Fruit fly (Drosophila melanogaster): ENCODE data around the gene Spt3.
A peak's percentile ranks its signal among the peaks of the same experiment; 100 is the strongest.

Spt3 gene

dm6 chr3R:11971394-11971793, 45.6 kb upstream of the Spt3 start, which contains the start of gene GC2:
Gene GC2, plus strand, starts transcription at chr3R:11971694.
- TF ChIP-seq Mnt (GFP tag; optimal IDR thresholded peaks at IDR 0.05) = no peak
- TF ChIP-seq CG11617 (GFP tag; optimal IDR thresholded peaks at IDR 0.05) = no peak
- no peak for TF ChIP-seq cic (GFP tag; optimal IDR thresholded peaks at IDR 0.05)
- TF ChIP-seq CG7045 (GFP tag; optimal IDR thresholded peaks at IDR 0.05) = no peak
- no peak for TF ChIP-seq CG1620 (GFP tag; optimal IDR thresholded peaks at IDR 0.05)
- TF ChIP-seq CG5204 (GFP tag; optimal IDR thresholded peaks at IDR 0.05) = no peak
- no peak for TF ChIP-seq CG12768 (GFP tag; optimal IDR thresholded peaks at IDR 0.05)
- TF ChIP-seq Hr96 (GFP tag; optimal IDR thresholded peaks at IDR 0.05) = no peak
- TF ChIP-seq cnc (optimal IDR thresholded peaks at IDR 0.05) = no peak
- no peak for TF ChIP-seq CG14711 (tag; optimal IDR thresholded peaks at IDR 0.05)
- no peak for TF ChIP-seq tj (GFP tag; optimal IDR thresholded peaks at IDR 0.05)
- TF ChIP-seq kay (GFP tag; ENCODE audit: borderline replicate concordance) = no peak
- no peak for TF ChIP-seq CG7101 (tag; optimal IDR thresholded peaks at IDR 0.05)
- no peak for TF ChIP-seq bab1 (GFP tag; optimal IDR thresholded peaks at IDR 0.05)
- TF ChIP-seq toe (GFP tag; optimal IDR thresholded peaks at IDR 0.05) = no peak

dm6 chr3R:11973826-11974225, 43.1 kb upstream of the Spt3 start:
- TF ChIP-seq Crg-1 (GFP tag; optimal IDR thresholded peaks at IDR 0.05) (no peak), toe (GFP tag; optimal IDR thresholded peaks at IDR 0.05) (no peak), Clk (GFP tag; optimal IDR thresholded peaks at IDR 0.05) (no peak), ovo (GFP tag; optimal IDR thresholded peaks at IDR 0.05) (no peak), CG12768 (GFP tag; optimal IDR thresholded peaks at IDR 0.05) (no peak), tj (GFP tag; optimal IDR thresholded peaks at IDR 0.05) (no peak), bab1 (GFP tag; optimal IDR thresholded peaks at IDR 0.05) (no peak)

- TF ChIP-seq pad (GFP tag; optimal IDR thresholded peaks at IDR 0.05) (no peak), kay (GFP tag; ENCODE audit: borderline replicate concordance) (no peak), cnc (optimal IDR thresholded peaks at IDR 0.05) (no peak), CG14711 (tag; optimal IDR thresholded peaks at IDR 0.05) (peak; percentile 32), toe (GFP tag; optimal IDR thresholded peaks at IDR 0.05) (no peak), CG1620 (GFP tag; optimal IDR thresholded peaks at IDR 0.05) (no peak), Hr96 (GFP tag; optimal IDR thresholded peaks at IDR 0.05) (no peak), Mnt (GFP tag; optimal IDR thresholded peaks at IDR 0.05) (peak; percentile 43), Clk (GFP tag; optimal IDR thresholded peaks at IDR 0.05) (no peak), CG11617 (GFP tag; optimal IDR thresholded peaks at IDR 0.05) (no peak), Crg-1 (GFP tag; optimal IDR thresholded peaks at IDR 0.05) (no peak), CG12768 (GFP tag; optimal IDR thresholded peaks at IDR 0.05) (peak; percentile 42), bab1 (GFP tag; optimal IDR thresholded peaks at IDR 0.05) (peak; percentile 40), ovo (GFP tag; optimal IDR thresholded peaks at IDR 0.05) (peak; percentile 33), CG7101 (tag; optimal IDR thresholded peaks at IDR 0.05) (peak; percentile 31), cic (GFP tag; optimal IDR thresholded peaks at IDR 0.05) (peak; percentile 49), tj (GFP tag; optimal IDR thresholded peaks at IDR 0.05) (peak; percentile 52), CG33017 (tag; optimal IDR thresholded peaks at IDR 0.05) (peak; percentile 16), CG5204 (GFP tag; optimal IDR thresholded peaks at IDR 0.05) (no peak)
These were observed 42.3 kb upstream of the Spt3 start, which contains the start of gene Tango9 for dm6 chr3R:11974631-11975030. Gene Tango9, minus strand, starts transcription at chr3R:11974910.

- no peak for TF ChIP-seq CG5204 (GFP tag; optimal IDR thresholded peaks at IDR 0.05)
- TF ChIP-seq CG12768 (GFP tag; optimal IDR thresholded peaks at IDR 0.05) = no peak
- no peak for TF ChIP-seq toe (GFP tag; optimal IDR thresholded peaks at IDR 0.05)
- no peak for TF ChIP-seq Crg-1 (GFP tag; optimal IDR thresholded peaks at IDR 0.05)
- no peak for TF ChIP-seq CG33017 (tag; optimal IDR thresholded peaks at IDR 0.05)
- no peak for TF ChIP-seq Hr96 (GFP tag; optimal IDR thresholded peaks at IDR 0.05)
- no peak for TF ChIP-seq ovo (GFP tag; optimal IDR thresholded peaks at IDR 0.05)
- TF ChIP-seq pad (GFP tag; optimal IDR thresholded peaks at IDR 0.05) = no peak
- TF ChIP-seq cic (GFP tag; optimal IDR thresholded peaks at IDR 0.05) = no peak
- no peak for TF ChIP-seq tj (GFP tag; optimal IDR thresholded peaks at IDR 0.05)
- TF ChIP-seq CG11617 (GFP tag; optimal IDR thresholded peaks at IDR 0.05) = no peak
- TF ChIP-seq CG7045 (GFP tag; optimal IDR thresholded peaks at IDR 0.05) = no peak
- no peak for TF ChIP-seq CG1620 (GFP tag; optimal IDR thresholded peaks at IDR 0.05)
These were observed 40.2 kb upstream of the Spt3 start, which contains the start of gene CG10005 for dm6 chr3R:11976556-11977335. Gene CG10005, minus strand, starts transcription at chr3R:11977197.

dm6 chr3R:11977336-11977678, 39.6 kb upstream of the Spt3 start:
- no peak for TF ChIP-seq bab1 (GFP tag; optimal IDR thresholded peaks at IDR 0.05)
- peak; percentile 70 for TF ChIP-seq kay (GFP tag; ENCODE audit: borderline replicate concordance)

- TF ChIP-seq CG5204 (GFP tag; optimal IDR thresholded peaks at IDR 0.05) = no peak
- no peak for TF ChIP-seq CG11617 (GFP tag; optimal IDR thresholded peaks at IDR 0.05)
- TF ChIP-seq kay (GFP tag; ENCODE audit: borderline replicate concordance) = peak; percentile 37
- TF ChIP-seq cnc (optimal IDR thresholded peaks at IDR 0.05) = no peak
- no peak for TF ChIP-seq Mnt (GFP tag; optimal IDR thresholded peaks at IDR 0.05)
- TF ChIP-seq CG7045 (GFP tag; optimal IDR thresholded peaks at IDR 0.05) = no peak
- TF ChIP-seq CG14711 (tag; optimal IDR thresholded peaks at IDR 0.05) = no peak
These were observed 38.7 kb upstream of the Spt3 start for dm6 chr3R:11978278-11978677.

Measured in whole organism, adult.